Worm (Caenorhabditis elegans) whole organism, L4/young adult: ENCODE measurements around the gene K01A12.2.

Experiments
- W03F9.2 ChIP-seq: fragments of 150-350 bp; optimal IDR thresholded peaks from 2 replicates; lab custom pipeline; 2014; ENCODE audit warnings: missing biosample characterization, missing genetic modification characterization
- him-1 ChIP-seq: sonication (generic microtip); optimal IDR thresholded peaks from 2 replicates; lab custom pipeline; 2016; ENCODE audit warnings: missing genotype, missing genetic modification reagents, missing genetic modification characterization, missing compliant biosample characterization

DNA sequence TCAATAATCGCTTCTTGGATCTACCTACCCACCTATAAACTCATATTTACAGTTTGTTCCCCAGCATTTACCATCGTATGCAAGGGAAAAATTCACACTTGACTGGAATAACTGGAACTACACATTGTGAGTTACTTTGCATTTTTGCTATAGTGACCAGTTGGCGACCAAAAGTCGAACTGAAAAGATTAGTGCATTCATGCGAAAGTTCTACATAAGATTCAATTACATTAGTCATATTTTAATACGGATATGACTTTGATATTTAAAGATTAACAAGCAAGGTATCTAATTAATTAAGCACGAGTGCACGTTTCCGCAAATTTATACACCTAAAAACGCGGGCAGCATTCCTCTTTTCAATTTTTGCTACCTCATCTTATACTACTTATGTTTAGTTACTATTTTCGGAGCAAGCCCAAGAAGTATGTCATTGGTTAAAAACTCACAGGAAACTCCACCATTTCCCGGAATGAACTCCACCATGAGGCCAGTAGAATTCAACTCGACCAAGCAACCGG, 42.1 kb upstream of the K01A12.2 start, which contains the start of gene jmjd-3.1:
- no peak for TF ChIP-seq him-1 (tag; lab: Kevin White, UChicago)
- no peak for TF ChIP-seq W03F9.2 (tag; lab: Kevin White, UChicago)
